Fruit fly (Drosophila melanogaster) whole organism, embryonic: ENCODE data around the gene Dif.

ENCODE experiments used
- ATbp ChIP-seq: fragments of 200-800 bp; sonication (Bioruptor generic); optimal IDR thresholded peaks from 2 replicates; lab custom pipeline; 2017; ENCODE audit warnings: missing biosample characterization, mild to moderate bottlenecking, missing genetic modification characterization, missing genetic modification reagents
- CG10366 ChIP-seq: fragments of 200-800 bp; sonication (Bioruptor generic); IDR thresholded peaks from 2 replicates; pipeline ENCODE4 v1.3.6; 2022; ENCODE audit warnings: missing biosample characterization, missing genetic modification characterization
- CG11723 ChIP-seq: fragments of 200-800 bp; sonication (Bioruptor generic); optimal IDR thresholded peaks from 2 replicates; lab custom pipeline; 2017; ENCODE audit warnings: missing biosample characterization, mild to moderate bottlenecking, missing genetic modification characterization
- CG14441 ChIP-seq: fragments of 200-800 bp; sonication (Bioruptor generic); IDR thresholded peaks from 2 replicates; pipeline ENCODE4 v1.3.6; 2022; ENCODE audit warnings: missing biosample characterization, missing genetic modification characterization
- CG18011 ChIP-seq: fragments of 200-800 bp; sonication (Bioruptor generic); optimal IDR thresholded peaks from 2 replicates; lab custom pipeline; 2017; ENCODE audit warnings: missing biosample characterization, missing genetic modification characterization, mild to moderate bottlenecking, moderate library complexity, missing genotype
- CG1832 ChIP-seq: fragments of 200-800 bp; sonication (Bioruptor generic); optimal IDR thresholded peaks from 2 replicates; lab custom pipeline; 2017; ENCODE audit warnings: missing biosample characterization, mild to moderate bottlenecking, missing genetic modification characterization, inconsistent platforms
- CG18619 ChIP-seq: fragments of 200-800 bp; sonication (Bioruptor generic); optimal IDR thresholded peaks from 3 replicates; lab custom pipeline; 2017; ENCODE audit warnings: missing biosample characterization, mild to moderate bottlenecking, missing genetic modification characterization
- CG18764 ChIP-seq: fragments of 200-800 bp; sonication (Bioruptor generic); optimal IDR thresholded peaks from 3 replicates; lab custom pipeline; 2016; ENCODE audit warnings: missing biosample characterization, missing genetic modification characterization
- CG31365 ChIP-seq: fragments of 200-800 bp; sonication (Bioruptor generic); optimal IDR thresholded peaks from 2 replicates; lab custom pipeline; 2018; ENCODE audit warnings: missing biosample characterization, mild to moderate bottlenecking, missing genetic modification characterization
- CG32532 ChIP-seq: fragments of 200-800 bp; sonication (Bioruptor generic); IDR thresholded peaks from 2 replicates; pipeline ENCODE4 v1.3.6; 2022; ENCODE audit warnings: missing biosample characterization, missing genetic modification characterization
- CG33213 ChIP-seq: fragments of 200-800 bp; sonication (Bioruptor generic); optimal IDR thresholded peaks from 3 replicates; lab custom pipeline; 2016; ENCODE audit warnings: missing biosample characterization, missing genetic modification characterization
- CG6272 ChIP-seq: fragments of 200-800 bp; sonication (Bioruptor generic); IDR thresholded peaks from 2 replicates; pipeline ENCODE4 v1.3.6; 2022; ENCODE audit warnings: missing biosample characterization, missing genetic modification characterization
- CG6813 ChIP-seq: fragments of 200-800 bp; sonication (Bioruptor generic); optimal IDR thresholded peaks from 2 replicates; lab custom pipeline; 2017; ENCODE audit warnings: missing biosample characterization, missing genetic modification characterization, mild to moderate bottlenecking, moderate library complexity, missing genetic modification reagents
- CG7556 ChIP-seq: fragments of 200-800 bp; sonication (Bioruptor generic); optimal IDR thresholded peaks from 2 replicates; lab custom pipeline; 2017; ENCODE audit warnings: missing biosample characterization, mild to moderate bottlenecking, missing genetic modification characterization
- CG9215 ChIP-seq: fragments of 200-800 bp; sonication (Bioruptor generic); IDR thresholded peaks from 2 replicates; pipeline ENCODE4 v1.3.6; 2022; ENCODE audit warnings: missing biosample characterization, missing genetic modification characterization
- CG9727 ChIP-seq: fragments of 200-800 bp; sonication (Bioruptor generic); optimal IDR thresholded peaks from 3 replicates; lab custom pipeline; 2017; ENCODE audit warnings: missing biosample characterization, mild to moderate bottlenecking, missing genetic modification characterization
- CHES-1-like ChIP-seq: fragments of 200-800 bp; sonication (Bioruptor generic); optimal IDR thresholded peaks from 2 replicates; lab custom pipeline; 2016; ENCODE audit warnings: missing biosample characterization, missing genetic modification characterization
- CrebB ChIP-seq: fragments of 200-800 bp; sonication (Bioruptor generic); optimal IDR thresholded peaks from 3 replicates; lab custom pipeline; 2018; ENCODE audit warnings: missing biosample characterization, mild to moderate bottlenecking, missing genetic modification characterization
- D19A ChIP-seq: fragments of 200-800 bp; optimal IDR thresholded peaks from 3 replicates; lab custom pipeline; 2019; ENCODE audit warnings: missing biosample characterization, mild to moderate bottlenecking, missing genetic modification characterization, moderate library complexity
- Hr78 ChIP-seq, 2 experiments: fragments of 200-800 bp in 1 of 2; fragments of >200 bp in 1 of 2; sonication (Bioruptor generic) in 1 of 2; optimal IDR thresholded peaks; 2 replicates each; lab custom pipeline; 2017 to 2019; ENCODE audit warnings: missing biosample characterization in 2 of 2, missing genetic modification characterization in 2 of 2, mild to moderate bottlenecking in 1 of 2, moderate library complexity in 1 of 2
- NFAT ChIP-seq: fragments of 200-800 bp; sonication (Bioruptor generic); IDR thresholded peaks from 2 replicates; pipeline ENCODE4 v1.3.6; 2022; ENCODE audit warnings: missing biosample characterization, missing genetic modification characterization
- PHDP ChIP-seq: fragments of 200-800 bp; sonication (Bioruptor generic); optimal IDR thresholded peaks from 3 replicates; lab custom pipeline; 2018; ENCODE audit warnings: missing biosample characterization, mild to moderate bottlenecking, missing genetic modification characterization, moderate library complexity
- Pdp1 ChIP-seq, 2 experiments: fragments of 200-800 bp; sonication (Bioruptor generic); optimal IDR thresholded peaks; 3 replicates each; lab custom pipeline; 2016; ENCODE audit warnings: missing biosample characterization in 2 of 2, missing genetic modification characterization in 2 of 2, mild to moderate bottlenecking in 1 of 2, moderate library complexity in 1 of 2
- Six4 ChIP-seq: fragments of 200-800 bp; sonication (Bioruptor generic); optimal IDR thresholded peaks from 2 replicates; lab custom pipeline; 2016; ENCODE audit warnings: missing biosample characterization, missing genetic modification characterization
- Sox100B ChIP-seq: fragments of 200-800 bp; sonication (Bioruptor generic); optimal IDR thresholded peaks from 3 replicates; lab custom pipeline; 2018; ENCODE audit warnings: missing biosample characterization, mild to moderate bottlenecking, missing genetic modification characterization
- TFAM ChIP-seq: fragments of 200-800 bp; sonication (Bioruptor generic); optimal IDR thresholded peaks from 2 replicates; lab custom pipeline; 2017; ENCODE audit warnings: missing biosample characterization, missing genetic modification characterization, inconsistent platforms
- Xbp1 ChIP-seq: fragments of 200-800 bp; sonication (Bioruptor generic); optimal IDR thresholded peaks from 3 replicates; lab custom pipeline; 2016; ENCODE audit warnings: missing biosample characterization, mild to moderate bottlenecking, missing genetic modification characterization
- ab ChIP-seq: fragments of 200-800 bp; sonication (Bioruptor generic); optimal IDR thresholded peaks from 2 replicates; lab custom pipeline; 2016; ENCODE audit warnings: missing biosample characterization, missing genetic modification characterization
- corto ChIP-seq: fragments of 200-800 bp; sonication (Bioruptor generic); optimal IDR thresholded peaks from 2 replicates; lab custom pipeline; 2016; ENCODE audit warnings: missing biosample characterization, mild to moderate bottlenecking, missing genetic modification characterization, moderate library complexity
- fd3F ChIP-seq: fragments of 200-800 bp; sonication (Bioruptor generic); optimal IDR thresholded peaks from 2 replicates; lab custom pipeline; 2018; ENCODE audit warnings: missing biosample characterization, mild to moderate bottlenecking, missing genetic modification characterization, moderate library complexity
- grau ChIP-seq: fragments of 200-800 bp; optimal IDR thresholded peaks from 3 replicates; lab custom pipeline; 2019; ENCODE audit warnings: missing biosample characterization, mild to moderate bottlenecking, missing genetic modification characterization, moderate library complexity
- h ChIP-seq: fragments of >200 bp; optimal IDR thresholded peaks from 2 replicates; lab custom pipeline; 2017
- hb ChIP-seq: fragments of 200-800 bp; sonication (Bioruptor generic); IDR thresholded peaks from 3 replicates; pipeline ENCODE4 v1.3.6; 2022; ENCODE audit warnings: missing biosample characterization, missing genetic modification characterization; ENCODE audit not compliant: partially characterized antibody
- jumu ChIP-seq: fragments of 200-800 bp; sonication (Bioruptor generic); optimal IDR thresholded peaks from 3 replicates; lab custom pipeline; 2016; ENCODE audit warnings: missing biosample characterization, missing genetic modification characterization
- ranshi ChIP-seq: fragments of 200-800 bp; sonication (Bioruptor generic); IDR thresholded peaks from 2 replicates; pipeline ENCODE4 v1.3.6; 2022; ENCODE audit warnings: missing biosample characterization, missing genetic modification characterization
- schlank ChIP-seq: fragments of 200-800 bp; sonication (Bioruptor generic); optimal IDR thresholded peaks from 2 replicates; lab custom pipeline; 2018; ENCODE audit warnings: missing biosample characterization, mild to moderate bottlenecking, missing genetic modification characterization
- sisA ChIP-seq: fragments of 200-800 bp; sonication (Bioruptor generic); IDR thresholded peaks from 2 replicates; pipeline ENCODE4 v1.3.6; 2022; ENCODE audit warnings: missing biosample characterization, missing genetic modification characterization
- unpg ChIP-seq: fragments of 200-800 bp; sonication (Bioruptor generic); optimal IDR thresholded peaks from 3 replicates; lab custom pipeline; 2018; ENCODE audit warnings: missing biosample characterization, mild to moderate bottlenecking, missing genetic modification characterization, moderate library complexity
- yki ChIP-seq: fragments of >200 bp; optimal IDR thresholded peaks from 3 replicates; lab custom pipeline; 2018
- zfh1 ChIP-seq: fragments of 200-800 bp; sonication (Bioruptor generic); IDR thresholded peaks from 3 replicates; pipeline ENCODE4 v1.3.6; 2022; ENCODE audit warnings: missing biosample characterization, missing genetic modification characterization

The Dif gene

DNA sequence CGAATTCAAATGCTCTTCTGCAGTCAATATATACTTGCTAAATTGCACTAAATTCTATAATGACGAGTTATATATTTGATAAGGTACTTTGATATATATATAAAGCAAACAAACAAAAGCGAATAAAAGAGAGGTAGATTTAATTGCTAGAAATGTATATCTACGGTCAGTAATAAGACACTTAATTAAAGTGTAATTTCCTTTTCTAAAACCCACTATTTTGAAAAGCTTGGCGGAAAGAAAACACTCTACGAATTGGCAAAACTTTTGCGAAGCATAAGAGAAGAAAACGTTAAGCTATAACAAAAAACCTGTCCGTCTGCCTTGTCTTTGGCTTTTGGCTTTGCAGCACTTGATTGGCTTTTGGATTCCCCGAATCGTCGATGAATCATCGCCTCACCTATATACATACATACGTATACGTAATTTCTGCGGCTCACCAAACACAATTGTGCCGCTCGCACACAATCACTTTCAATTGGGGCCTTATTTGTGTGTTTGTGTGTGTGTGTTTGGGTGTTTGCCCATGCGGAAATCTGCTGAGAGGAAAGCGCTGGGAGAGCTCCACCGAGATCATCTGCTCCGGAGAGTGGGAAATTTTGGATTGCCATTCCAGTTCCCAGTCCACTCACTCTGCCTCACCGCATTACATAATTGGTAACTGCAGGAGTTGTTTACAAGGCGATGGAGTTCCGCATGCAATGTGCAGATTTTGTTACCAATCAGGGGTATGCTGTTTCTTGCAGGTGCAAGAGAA is 2.2 kb downstream of the Dif start (continued):
- no peak for TF ChIP-seq CG11723 (GFP tag; lab: Kevin White, UChicago)
- TF ChIP-seq Six4 (GFP tag; lab: Kevin White, UChicago) = no peak
- no peak for TF ChIP-seq CrebB (tag; lab: Kevin White, UChicago)
- TF ChIP-seq hb (GFP tag; lab: Robert Waterston, UW) = no peak
- no peak for TF ChIP-seq CG9215 (GFP tag; lab: Robert Waterston, UW)
- TF ChIP-seq CG1832 (GFP tag; lab: Kevin White, UChicago) = no peak
- no peak for TF ChIP-seq CG7556 (GFP tag; lab: Kevin White, UChicago)
- no peak for TF ChIP-seq Hr78 (GFP tag; optimal IDR thresholded peaks at IDR 0.05; lab: Kevin White, UChicago)
- no peak for TF ChIP-seq zfh1 (GFP tag; lab: Robert Waterston, UW)
- TF ChIP-seq TFAM (GFP tag; lab: Kevin White, UChicago) = no peak
- no peak for TF ChIP-seq CG18011 (GFP tag; lab: Kevin White, UChicago)
- TF ChIP-seq CG18619 = no peak
- TF ChIP-seq CG33213 = no peak
- no peak for TF ChIP-seq CG9727 (GFP tag; lab: Kevin White, UChicago)
- TF ChIP-seq ranshi (GFP tag; lab: Robert Waterston, UW) = no peak
- TF ChIP-seq PHDP (tag; lab: Kevin White, UChicago) = peak; percentile 23
- no peak for TF ChIP-seq CG6813 (GFP tag; lab: Kevin White, UChicago)
- no peak for TF ChIP-seq CHES-1-like (GFP tag; lab: Kevin White, UChicago)
- TF ChIP-seq h (lab: Kevin White, UChicago) = no peak
- TF ChIP-seq unpg (GFP tag; lab: Kevin White, UChicago) = peak; percentile 49
- TF ChIP-seq CG10366 = no peak
- no peak for TF ChIP-seq CG32532 (GFP tag; lab: Robert Waterston, UW)
- TF ChIP-seq fd3F = no peak
- TF ChIP-seq yki (lab: Kevin White, UChicago) = no peak
- TF ChIP-seq schlank (tag; lab: Kevin White, UChicago) = no peak
- TF ChIP-seq NFAT (GFP tag; lab: Robert Waterston, UW) = no peak
- TF ChIP-seq CG14441 (GFP tag; lab: Robert Waterston, UW) = no peak
- no peak for TF ChIP-seq corto (GFP tag; lab: Kevin White, UChicago)
- no peak for TF ChIP-seq CG6272 (GFP tag; lab: Robert Waterston, UW)
- TF ChIP-seq grau = no peak
- TF ChIP-seq D19A (tag; lab: Kevin White, UChicago) = peak; percentile 12
- no peak for TF ChIP-seq ATbp (GFP tag; lab: Kevin White, UChicago)
- peak in 1 of 2 experiments; percentile 84 for TF ChIP-seq Pdp1 (GFP tag; optimal IDR thresholded peaks at IDR 0.05; lab: Kevin White, UChicago)
- no peak for TF ChIP-seq sisA
- TF ChIP-seq CG18764 (GFP tag; lab: Kevin White, UChicago) = no peak
- no peak for TF ChIP-seq CG31365 (tag; lab: Kevin White, UChicago)
- no peak for TF ChIP-seq jumu (GFP tag; lab: Kevin White, UChicago)
- no peak for TF ChIP-seq Sox100B (GFP tag; lab: Kevin White, UChicago)
- no peak for TF ChIP-seq ab (GFP tag; lab: Kevin White, UChicago)
- no peak for TF ChIP-seq Xbp1 (GFP tag; lab: Kevin White, UChicago)
